Fruit fly (Drosophila melanogaster) whole organism, embryonic: ENCODE measurements around the gene sws.

Experiments
- ATbp ChIP-seq: fragments of 200-800 bp; sonication (Bioruptor generic); optimal IDR thresholded peaks from 2 replicates; lab custom pipeline; 2017; ENCODE audit warnings: missing biosample characterization, mild to moderate bottlenecking, missing genetic modification characterization, missing genetic modification reagents
- Asciz ChIP-seq: fragments of 200-800 bp; sonication (Bioruptor generic); optimal IDR thresholded peaks from 2 replicates; lab custom pipeline; 2017; ENCODE audit warnings: missing biosample characterization, mild to moderate bottlenecking, missing genetic modification characterization, missing genetic modification reagents
- CG11093 ChIP-seq: fragments of 200-800 bp; sonication (Bioruptor generic); IDR thresholded peaks from 3 replicates; pipeline ENCODE4 v1.3.6; 2022; ENCODE audit warnings: missing biosample characterization, missing genetic modification characterization
- CG12769 ChIP-seq: fragments of 200-800 bp; sonication (Bioruptor generic); optimal IDR thresholded peaks from 2 replicates; lab custom pipeline; 2019; ENCODE audit warnings: missing biosample characterization, mild to moderate bottlenecking, missing genetic modification characterization, moderate library complexity
- CG14014 ChIP-seq: fragments of 200-800 bp; sonication (Bioruptor generic); IDR thresholded peaks from 2 replicates; pipeline ENCODE4 v1.3.6; 2022; ENCODE audit warnings: missing biosample characterization, missing genetic modification characterization
- CG14441 ChIP-seq: fragments of 200-800 bp; sonication (Bioruptor generic); IDR thresholded peaks from 2 replicates; pipeline ENCODE4 v1.3.6; 2022; ENCODE audit warnings: missing biosample characterization, missing genetic modification characterization
- CG18599 ChIP-seq: fragments of 200-800 bp; sonication (Bioruptor generic); optimal IDR thresholded peaks from 3 replicates; lab custom pipeline; 2017; ENCODE audit warnings: missing biosample characterization, missing genetic modification characterization, mild to moderate bottlenecking, moderate library complexity, missing genetic modification reagents
- CG4424 ChIP-seq: fragments of 200-800 bp; sonication (Bioruptor generic); optimal IDR thresholded peaks from 3 replicates; lab custom pipeline; 2016; ENCODE audit warnings: missing biosample characterization, missing genetic modification characterization
- CG6683 ChIP-seq: fragments of 200-800 bp; sonication (Bioruptor generic); optimal IDR thresholded peaks from 2 replicates; lab custom pipeline; 2017; ENCODE audit warnings: missing biosample characterization, mild to moderate bottlenecking, missing genetic modification characterization, missing genetic modification reagents
- CG7786 ChIP-seq: fragments of 200-800 bp; sonication (Bioruptor generic); optimal IDR thresholded peaks from 2 replicates; lab custom pipeline; 2016; ENCODE audit warnings: missing biosample characterization, missing genetic modification characterization
- CG8478 ChIP-seq: fragments of >200 bp; optimal IDR thresholded peaks from 2 replicates; lab custom pipeline; 2018
- D19A ChIP-seq: fragments of 200-800 bp; optimal IDR thresholded peaks from 3 replicates; lab custom pipeline; 2019; ENCODE audit warnings: missing biosample characterization, mild to moderate bottlenecking, missing genetic modification characterization, moderate library complexity
- Dll ChIP-seq: fragments of 200-800 bp; sonication (Bioruptor generic); IDR thresholded peaks from 4 replicates; pipeline ENCODE4 v1.3.6; 2022; ENCODE audit warnings: missing biosample characterization, missing genetic modification characterization; ENCODE audit not compliant: partially characterized antibody
- Gug ChIP-seq: fragments of 200-800 bp; sonication (Bioruptor generic); IDR thresholded peaks from 4 replicates; pipeline ENCODE4 v1.3.6; 2022; ENCODE audit warnings: missing biosample characterization, missing genetic modification characterization
- Hand ChIP-seq: fragments of 200-800 bp; sonication (Bioruptor generic); optimal IDR thresholded peaks from 2 replicates; lab custom pipeline; 2017; ENCODE audit warnings: mild to moderate bottlenecking, missing biosample characterization, missing genetic modification reagents, missing genetic modification characterization
- HmgZ ChIP-seq: fragments of 200-800 bp; sonication (Bioruptor generic); optimal IDR thresholded peaks from 2 replicates; lab custom pipeline; 2018; ENCODE audit warnings: missing biosample characterization, mild to moderate bottlenecking, missing genetic modification characterization
- NK7.1 ChIP-seq: fragments of 200-800 bp; sonication (Bioruptor generic); optimal IDR thresholded peaks from 3 replicates; lab custom pipeline; 2016; ENCODE audit warnings: missing biosample characterization, missing genetic modification characterization
- Opbp ChIP-seq: fragments of 200-800 bp; sonication (Bioruptor generic); IDR thresholded peaks from 3 replicates; pipeline ENCODE4 v1.3.6; 2022; ENCODE audit warnings: missing biosample characterization, missing genetic modification characterization; ENCODE audit not compliant: partially characterized antibody
- Ptx1 ChIP-seq: fragments of 200-800 bp; sonication (Bioruptor generic); IDR thresholded peaks from 2 replicates; pipeline ENCODE4 v1.3.6; 2022; ENCODE audit warnings: missing biosample characterization, missing genetic modification characterization
- Scr ChIP-seq: fragments of 200-800 bp; sonication (Bioruptor generic); IDR thresholded peaks from 2 replicates; pipeline ENCODE4 v1.3.6; 2022; ENCODE audit warnings: missing biosample characterization, missing genetic modification characterization; ENCODE audit not compliant: partially characterized antibody
- Sry-δ ChIP-seq: fragments of 200-800 bp; sonication (Bioruptor generic); optimal IDR thresholded peaks from 2 replicates; lab custom pipeline; 2016; ENCODE audit warnings: missing biosample characterization, missing genetic modification characterization
- Ssrp ChIP-seq: fragments of 200-800 bp; sonication (Bioruptor generic); optimal IDR thresholded peaks from 2 replicates; lab custom pipeline; 2018; ENCODE audit warnings: missing biosample characterization, mild to moderate bottlenecking, missing genetic modification characterization, moderate library complexity
- Xrp1 ChIP-seq: fragments of 200-800 bp; sonication (Bioruptor generic); IDR thresholded peaks from 2 replicates; pipeline ENCODE4 v1.3.6; 2022; ENCODE audit warnings: missing biosample characterization, missing genetic modification characterization
- abd-A ChIP-seq: fragments of 200-800 bp; sonication (Bioruptor generic); optimal IDR thresholded peaks from 3 replicates; lab custom pipeline; 2019; ENCODE audit warnings: missing biosample characterization, mild to moderate bottlenecking, missing genetic modification characterization, moderate library complexity
- ato ChIP-seq: fragments of 200-800 bp; sonication (Bioruptor generic); IDR thresholded peaks from 2 replicates; pipeline ENCODE4 v1.3.6; 2022; ENCODE audit warnings: missing biosample characterization, missing genetic modification characterization; ENCODE audit not compliant: partially characterized antibody
- btn ChIP-seq: fragments of 200-800 bp; sonication (Bioruptor generic); optimal IDR thresholded peaks from 2 replicates; lab custom pipeline; 2016; ENCODE audit warnings: missing biosample characterization, missing genetic modification characterization
- ci ChIP-seq: fragments of 200-800 bp; sonication (Bioruptor generic); IDR thresholded peaks from 3 replicates; pipeline ENCODE4 v1.3.6; 2022; ENCODE audit warnings: missing biosample characterization, missing genetic modification characterization
- croc ChIP-seq: fragments of 200-800 bp; sonication (Bioruptor generic); conservative IDR thresholded peaks from 3 replicates; pipeline ENCODE4 v1.3.6; 2022; ENCODE audit warnings: missing biosample characterization, missing genetic modification characterization
- crp ChIP-seq, 2 experiments: fragments of 200-800 bp; sonication (Bioruptor generic); optimal IDR thresholded peaks; 2 replicates in 1 of 2; 3 replicates in 1 of 2; lab custom pipeline; 2017; ENCODE audit warnings: missing biosample characterization in 2 of 2, missing genetic modification characterization in 2 of 2, mild to moderate bottlenecking in 1 of 2, moderate library complexity in 1 of 2
- dm ChIP-seq: fragments of 200-800 bp; sonication (Bioruptor generic); optimal IDR thresholded peaks from 3 replicates; lab custom pipeline; 2016; ENCODE audit warnings: missing biosample characterization, missing genetic modification characterization
- fd3F ChIP-seq: fragments of 200-800 bp; sonication (Bioruptor generic); optimal IDR thresholded peaks from 2 replicates; lab custom pipeline; 2018; ENCODE audit warnings: missing biosample characterization, mild to moderate bottlenecking, missing genetic modification characterization, moderate library complexity
- gcm ChIP-seq: fragments of 200-800 bp; sonication (Bioruptor generic); optimal IDR thresholded peaks from 2 replicates; lab custom pipeline; 2019; ENCODE audit warnings: missing biosample characterization, mild to moderate bottlenecking, missing genetic modification characterization, moderate library complexity
- gem ChIP-seq: fragments of 200-800 bp; sonication (Bioruptor generic); optimal IDR thresholded peaks from 2 replicates; lab custom pipeline; 2019; ENCODE audit warnings: missing biosample characterization, mild to moderate bottlenecking, missing genetic modification characterization, moderate library complexity
- grau ChIP-seq: fragments of 200-800 bp; optimal IDR thresholded peaks from 3 replicates; lab custom pipeline; 2019; ENCODE audit warnings: missing biosample characterization, mild to moderate bottlenecking, missing genetic modification characterization, moderate library complexity
- gsb-n ChIP-seq: fragments of 200-800 bp; sonication (Bioruptor generic); optimal IDR thresholded peaks from 3 replicates; lab custom pipeline; 2018; ENCODE audit warnings: missing biosample characterization, mild to moderate bottlenecking, missing genetic modification characterization
- hbn ChIP-seq: fragments of 200-800 bp; sonication (Bioruptor generic); IDR thresholded peaks from 2 replicates; pipeline ENCODE4 v1.3.6; 2022; ENCODE audit warnings: missing biosample characterization, missing genetic modification characterization; ENCODE audit not compliant: partially characterized antibody
- inv ChIP-seq: fragments of 200-800 bp; sonication (Bioruptor generic); IDR thresholded peaks from 2 replicates; pipeline ENCODE4 v1.3.6; 2022; ENCODE audit warnings: missing biosample characterization, missing genetic modification characterization; ENCODE audit not compliant: partially characterized antibody
- ken ChIP-seq: fragments of 200-800 bp; sonication (Bioruptor generic); IDR thresholded peaks from 3 replicates; pipeline ENCODE4 v1.3.6; 2022; ENCODE audit warnings: missing biosample characterization, missing genetic modification characterization
- klu ChIP-seq: fragments of 200-800 bp; sonication (Bioruptor generic); IDR thresholded peaks from 2 replicates; pipeline ENCODE4 v1.3.6; 2022; ENCODE audit warnings: missing biosample characterization, missing genetic modification characterization
- knrl ChIP-seq: fragments of 200-800 bp; sonication (Bioruptor generic); IDR thresholded peaks from 3 replicates; pipeline ENCODE4 v1.3.6; 2022; ENCODE audit warnings: missing biosample characterization, missing genetic modification characterization; ENCODE audit not compliant: partially characterized antibody
- lbe ChIP-seq: fragments of 200-800 bp; sonication (Bioruptor generic); optimal IDR thresholded peaks from 2 replicates; lab custom pipeline; 2016; ENCODE audit warnings: missing biosample characterization, mild to moderate bottlenecking, missing genetic modification characterization
- lola ChIP-seq, 3 experiments: fragments of >200 bp in 2 of 3; fragments of 200-800 bp in 1 of 3; sonication (Bioruptor generic) in 1 of 3; optimal IDR thresholded peaks; 2 replicates each; lab custom pipeline; 2017 to 2019; ENCODE audit warnings: missing biosample characterization in 3 of 3, missing genetic modification characterization in 3 of 3, mild to moderate bottlenecking in 1 of 3, moderate library complexity in 1 of 3
- otp ChIP-seq: fragments of 200-800 bp; sonication (Bioruptor generic); IDR thresholded peaks from 3 replicates; pipeline ENCODE4, ENCODE4 v1.3.6; 2022; ENCODE audit warnings: missing biosample characterization, missing genetic modification characterization
- pan ChIP-seq, 4 experiments: fragments of >200 bp in 3 of 4; fragments of 200-800 bp in 1 of 4; sonication (Bioruptor generic) in 1 of 4; optimal IDR thresholded peaks in 3 of 4; IDR thresholded peaks in 1 of 4; 2 replicates each; pipeline versions ENCODE4 v1.3.6 to Lab custom; 2017 to 2022; ENCODE audit warnings: missing biosample characterization in 2 of 4, missing genetic modification characterization in 2 of 4, mixed read lengths in 1 of 4
- stwl ChIP-seq: fragments of 200-800 bp; sonication (Bioruptor generic); optimal IDR thresholded peaks from 3 replicates; lab custom pipeline; 2018; ENCODE audit warnings: missing biosample characterization, mild to moderate bottlenecking, missing genetic modification characterization, moderate library complexity
- tgo ChIP-seq: fragments of 200-800 bp; sonication (Bioruptor generic); IDR thresholded peaks from 3 replicates; pipeline ENCODE4 v1.3.6; 2022; ENCODE audit warnings: missing biosample characterization, missing genetic modification characterization
- zen ChIP-seq: fragments of 200-800 bp; sonication (Bioruptor generic); optimal IDR thresholded peaks from 3 replicates; lab custom pipeline; 2018; ENCODE audit warnings: missing biosample characterization, mild to moderate bottlenecking, missing genetic modification characterization, moderate library complexity
- zfh1 ChIP-seq: fragments of 200-800 bp; sonication (Bioruptor generic); IDR thresholded peaks from 3 replicates; pipeline ENCODE4 v1.3.6; 2022; ENCODE audit warnings: missing biosample characterization, missing genetic modification characterization

The sws gene

dm6 chrX:7970396-7970795, 2.4 kb upstream of the sws start (continued):
- TF ChIP-seq Gug (GFP tag; lab: Robert Waterston, UW), result 0 out of 4 replicates have a peak, but pooled peaks have one; percentile 7
- no peak for TF ChIP-seq croc (GFP tag; lab: Robert Waterston, UW)
- peak; percentile 32 for TF ChIP-seq Hand (GFP tag; lab: Kevin White, UChicago)
- peak; percentile 79 for TF ChIP-seq CG18599 (GFP tag; lab: Kevin White, UChicago)
- peak; percentile 10 for TF ChIP-seq Asciz (GFP tag; lab: Kevin White, UChicago)
- 0 out of 3 replicates have a peak, but pooled peaks have one; percentile 38 for TF ChIP-seq CG11093 (GFP tag; lab: Robert Waterston, UW)
- 0 out of 2 replicates have a peak, but pooled peaks have one; percentile 25 for TF ChIP-seq CG14014 (GFP tag; lab: Robert Waterston, UW)
- TF ChIP-seq gcm, result peak; percentile 26
- TF ChIP-seq D19A (tag; lab: Kevin White, UChicago), result peak; percentile 46
- peak; percentile 14 for TF ChIP-seq gsb-n
- peak; percentile 46 for TF ChIP-seq CG4424 (GFP tag; lab: Kevin White, UChicago)
- TF ChIP-seq knrl (GFP tag; lab: Robert Waterston, UW), result peak; percentile 45; the same call in 2 of the 3 replicates
- TF ChIP-seq hbn, result peak; percentile 58
- TF ChIP-seq fd3F, result peak; percentile 9
- peak; percentile 65 for TF ChIP-seq Scr (GFP tag; lab: Robert Waterston, UW)
- TF ChIP-seq lola (GFP tag; optimal IDR thresholded peaks at IDR 0.05; lab: Kevin White, UChicago), result peak in 1 of 3 experiments; percentile 33
- TF ChIP-seq tgo (GFP tag; lab: Robert Waterston, UW), result peak; percentile 27; the same call in 1 of the 3 replicates
- TF ChIP-seq ken (GFP tag; lab: Robert Waterston, UW), result 0 out of 3 replicates have a peak, but pooled peaks have one; percentile 25
- TF ChIP-seq CG6683, result no peak
- peak; percentile 83 for TF ChIP-seq Dll (GFP tag; lab: Robert Waterston, UW)
- TF ChIP-seq ci (GFP tag; lab: Robert Waterston, UW), result peak; percentile 51; the same call in 1 of the 3 replicates
- TF ChIP-seq Ptx1, result peak; percentile 48
- TF ChIP-seq zfh1 (GFP tag; lab: Robert Waterston, UW), result peak; percentile 38; the same call in 2 of the 3 replicates
- TF ChIP-seq Xrp1 (GFP tag; lab: Robert Waterston, UW), result peak; percentile 57; the same call in 1 of the 2 replicates
- TF ChIP-seq Opbp, result no peak
- peak; percentile 30 for TF ChIP-seq HmgZ (tag; lab: Kevin White, UChicago)
- peak; percentile 65 for TF ChIP-seq grau (tag; lab: Kevin White, UChicago)
- no peak for TF ChIP-seq dm (GFP tag; lab: Kevin White, UChicago)
- TF ChIP-seq gem (tag; lab: Kevin White, UChicago), result peak; percentile 73
- TF ChIP-seq CG12769 (tag; lab: Kevin White, UChicago), result peak; percentile 42
- TF ChIP-seq stwl (tag; lab: Kevin White, UChicago), result no peak
- TF ChIP-seq crp (GFP tag; optimal IDR thresholded peaks at IDR 0.05; lab: Kevin White, UChicago), result no peak
- peak; percentile 7 for TF ChIP-seq CG7786 (GFP tag; lab: Kevin White, UChicago)
- no peak for TF ChIP-seq klu
- TF ChIP-seq ATbp (GFP tag; lab: Kevin White, UChicago), result peak; percentile 20
- TF ChIP-seq lbe (GFP tag; lab: Kevin White, UChicago), result peak; percentile 0
- TF ChIP-seq inv (GFP tag; lab: Robert Waterston, UW), result peak; percentile 28; the same call in 1 of the 2 replicates
- no peak for TF ChIP-seq zen
- peak; percentile 37; the same call in 1 of the 2 replicates for TF ChIP-seq CG14441
- TF ChIP-seq CG8478 (lab: Kevin White, UChicago), result no peak
- peak; percentile 56 for TF ChIP-seq Sry-δ (GFP tag; lab: Kevin White, UChicago)
- peak; percentile 37 for TF ChIP-seq Ssrp (tag; lab: Kevin White, UChicago)
- TF ChIP-seq NK7.1 (GFP tag; lab: Kevin White, UChicago), result no peak
- TF ChIP-seq btn (GFP tag; lab: Kevin White, UChicago), result no peak
- no peak for TF ChIP-seq ato (GFP tag; lab: Robert Waterston, UW)
- TF ChIP-seq pan (optimal IDR thresholded peaks at IDR 0.05; lab: Kevin White, UChicago), result no peak
- peak in 1 of 2 experiments; percentile 33 for TF ChIP-seq pan (GFP tag; optimal IDR thresholded peaks at IDR 0.05 in 1 of 2, IDR thresholded peaks at IDR 0.05 in 1 of 2)
- no peak for TF ChIP-seq abd-A (tag; lab: Kevin White, UChicago)
- no peak for TF ChIP-seq otp (GFP tag; lab: Robert Waterston, UW)
